Worm (Caenorhabditis elegans) whole organism, L3 larva: ENCODE measurements around the gene C34F11.8.

Source experiments
- R02D3.7 ChIP-seq: fragments of 150-350 bp; optimal IDR thresholded peaks from 2 replicates; lab custom pipeline; 2014; ENCODE audit warnings: missing biosample characterization, missing genetic modification characterization
- ZK546.5 ChIP-seq: sonication (generic microtip); optimal IDR thresholded peaks from 2 replicates; lab custom pipeline; 2017; ENCODE audit warnings: missing biosample characterization, missing genetic modification characterization
- ama-1 ChIP-seq: fragments of 150-350 bp; optimal IDR thresholded peaks from 2 replicates; lab custom pipeline; 2018
- ceh-28 ChIP-seq: fragments of 150-350 bp; optimal IDR thresholded peaks from 2 replicates; lab custom pipeline; 2014; ENCODE audit warnings: missing biosample characterization, missing genetic modification reagents, missing genetic modification characterization
- ceh-9 ChIP-seq: sonication (generic microtip); optimal IDR thresholded peaks from 2 replicates; lab custom pipeline; 2018; ENCODE audit warnings: missing biosample characterization, missing genetic modification characterization
- daf-12 ChIP-seq: fragments of 150-350 bp; optimal IDR thresholded peaks from 2 replicates; lab custom pipeline; 2014; ENCODE audit warnings: missing biosample characterization, missing genetic modification reagents, missing genetic modification characterization
- egl-27 ChIP-seq: sonication (generic microtip); optimal IDR thresholded peaks from 4 replicates; lab custom pipeline; 2017; ENCODE audit warnings: missing biosample characterization, missing genetic modification reagents, missing genetic modification characterization
- egl-5 ChIP-seq: fragments of 150-350 bp; optimal IDR thresholded peaks from 2 replicates; lab custom pipeline; 2017; ENCODE audit warnings: missing biosample characterization, missing genetic modification reagents, missing genetic modification characterization, inconsistent platforms
- elt-1 ChIP-seq: fragments of 150-350 bp; optimal IDR thresholded peaks from 2 replicates; lab custom pipeline; 2014; ENCODE audit warnings: missing biosample characterization, missing genetic modification characterization
- elt-2 ChIP-seq: sonication (generic microtip); optimal IDR thresholded peaks from 2 replicates; lab custom pipeline; 2016; ENCODE audit warnings: missing genetic modification reagents, mild to moderate bottlenecking, missing genetic modification characterization, missing compliant biosample characterization
- eor-1 ChIP-seq, 2 experiments: fragments of 150-350 bp; optimal IDR thresholded peaks; 2 replicates each; lab custom pipeline; 2014 to 2018; ENCODE audit warnings: missing biosample characterization in 2 of 2, missing genetic modification characterization in 2 of 2
- fkh-10 ChIP-seq: sonication (generic microtip); optimal IDR thresholded peaks from 2 replicates; lab custom pipeline; 2017; ENCODE audit warnings: missing biosample characterization, missing genetic modification reagents, missing genetic modification characterization
- fos-1 ChIP-seq: fragments of 150-350 bp; optimal IDR thresholded peaks from 2 replicates; lab custom pipeline; 2014; ENCODE audit warnings: missing biosample characterization, missing genetic modification characterization
- hmg-11 ChIP-seq: sonication (generic microtip); optimal IDR thresholded peaks from 2 replicates; lab custom pipeline; 2016; ENCODE audit warnings: missing genetic modification characterization, missing compliant biosample characterization
- jun-1 ChIP-seq: fragments of 150-350 bp; optimal IDR thresholded peaks from 2 replicates; lab custom pipeline; 2014; ENCODE audit warnings: missing biosample characterization, missing genetic modification reagents, missing genetic modification characterization
- lin-15B ChIP-seq: fragments of 150-350 bp; optimal IDR thresholded peaks from 2 replicates; lab custom pipeline; 2014; ENCODE audit warnings: missing biosample characterization, missing genetic modification characterization
- lin-39 ChIP-seq: fragments of 150-350 bp; optimal IDR thresholded peaks from 2 replicates; lab custom pipeline; 2018; ENCODE audit warnings: missing biosample characterization, missing genetic modification reagents, missing genetic modification characterization
- mml-1 ChIP-seq: fragments of 150-350 bp; sonication (generic microtip); optimal IDR thresholded peaks from 3 replicates; lab custom pipeline; 2014; ENCODE audit warnings: missing biosample characterization, missing genetic modification characterization
- nfya-1 ChIP-seq: sonication (generic microtip); optimal IDR thresholded peaks from 2 replicates; lab custom pipeline; 2017; ENCODE audit warnings: missing genetic modification characterization, mild to moderate bottlenecking, missing compliant biosample characterization, antibody characterized with exemption, moderate library complexity; ENCODE audit not compliant: insufficient read depth
- nhr-12 ChIP-seq: fragments of 150-350 bp; optimal IDR thresholded peaks from 2 replicates; lab custom pipeline; 2014; ENCODE audit warnings: missing biosample characterization, missing genetic modification characterization
- nhr-23 ChIP-seq: fragments of 150-350 bp; optimal IDR thresholded peaks from 2 replicates; lab custom pipeline; 2014; ENCODE audit warnings: missing biosample characterization, missing genetic modification reagents, missing genetic modification characterization
- nhr-28 ChIP-seq: fragments of 150-350 bp; optimal IDR thresholded peaks from 2 replicates; lab custom pipeline; 2014; ENCODE audit warnings: missing biosample characterization, missing genetic modification characterization
- nhr-43 ChIP-seq: sonication (generic microtip); optimal IDR thresholded peaks from 2 replicates; lab custom pipeline; 2016; ENCODE audit warnings: mild to moderate bottlenecking, missing genetic modification characterization, missing compliant biosample characterization; ENCODE audit not compliant: poor library complexity, severe bottlenecking
- nhr-67 ChIP-seq: fragments of 150-350 bp; optimal IDR thresholded peaks from 2 replicates; lab custom pipeline; 2014; ENCODE audit warnings: missing biosample characterization, missing genetic modification characterization
- nhr-77 ChIP-seq: fragments of 150-350 bp; optimal IDR thresholded peaks from 2 replicates; lab custom pipeline; 2014; ENCODE audit warnings: missing biosample characterization, missing genetic modification characterization
- pha-4 ChIP-seq: fragments of 150-350 bp; optimal IDR thresholded peaks from 2 replicates; lab custom pipeline; 2014; ENCODE audit warnings: missing biosample characterization, missing genetic modification reagents, missing genetic modification characterization
- pqm-1 ChIP-seq: fragments of 150-350 bp; optimal IDR thresholded peaks from 2 replicates; lab custom pipeline; 2017; ENCODE audit warnings: missing biosample characterization, missing genetic modification characterization, inconsistent platforms
- sea-2 ChIP-seq: fragments of 150-350 bp; sonication (generic microtip); optimal IDR thresholded peaks from 4 replicates; lab custom pipeline; 2014; ENCODE audit warnings: missing biosample characterization, missing genetic modification reagents, missing genetic modification characterization
- skn-1 ChIP-seq: fragments of 150-350 bp; optimal IDR thresholded peaks from 2 replicates; lab custom pipeline; 2014; ENCODE audit warnings: missing biosample characterization, missing genetic modification characterization
- unc-39 ChIP-seq: sonication (generic microtip); optimal IDR thresholded peaks from 4 replicates; lab custom pipeline; 2017; ENCODE audit warnings: missing biosample characterization, missing genetic modification characterization
- unc-62 ChIP-seq: fragments of 150-350 bp; sonication (generic microtip); optimal IDR thresholded peaks from 4 replicates; lab custom pipeline; 2014; ENCODE audit warnings: missing biosample characterization, missing genetic modification reagents, missing genetic modification characterization

C34F11.8 gene

DNA sequence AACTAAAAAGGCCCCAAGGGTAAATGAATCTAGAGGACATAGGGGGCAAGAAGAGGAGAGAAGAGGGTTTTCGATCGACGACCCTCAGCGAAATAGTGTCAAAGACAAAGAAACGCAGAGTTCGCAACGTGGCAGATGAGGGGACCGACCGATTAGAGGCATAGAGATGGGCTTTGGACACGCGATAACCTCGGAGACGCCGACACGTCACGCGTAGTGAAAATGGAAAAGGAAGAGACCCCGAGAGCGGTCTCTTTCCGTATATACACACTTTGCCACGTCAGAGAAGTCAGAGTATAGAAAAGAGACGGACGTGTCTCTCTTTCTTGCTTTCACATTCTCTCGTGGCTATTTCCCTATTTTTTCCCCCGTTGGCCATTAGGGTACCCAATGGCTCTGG is 29.3 kb downstream of the C34F11.8 start (continued):
- TF ChIP-seq unc-62 (GFP tag; lab: Kevin White, UChicago) (peak; percentile 60), fkh-10 (GFP tag; lab: Kevin White, UChicago) (peak; percentile 40), pha-4 (tag; lab: Kevin White, UChicago) (peak; percentile 28), nhr-67 (tag; lab: Kevin White, UChicago) (no peak)

DNA sequence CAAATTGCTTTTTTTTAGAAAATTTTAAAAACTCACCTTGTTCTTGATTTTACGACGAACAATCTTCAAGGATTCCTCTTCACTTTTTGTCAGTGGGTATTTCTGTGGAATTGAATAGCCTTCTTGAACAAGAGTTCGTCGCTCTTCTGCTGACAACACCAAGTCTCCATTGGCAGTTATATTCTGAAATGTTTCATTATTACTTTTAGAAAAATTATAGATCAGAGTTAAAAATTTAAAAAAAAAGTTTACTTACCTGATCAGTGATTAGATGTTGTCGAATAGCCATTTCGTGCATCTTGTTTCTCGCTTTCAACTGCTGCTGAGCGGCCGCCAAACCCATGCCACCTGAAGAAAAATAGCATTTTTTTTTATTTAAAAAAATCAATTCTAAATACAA is 30.5 kb downstream of the C34F11.8 start:
- no peak for TF ChIP-seq sea-2 (GFP tag; lab: Kevin White, UChicago)
- peak; percentile 48 for TF ChIP-seq ama-1 (lab: Kevin White, UChicago)
- no peak for TF ChIP-seq nhr-12

ce11 chrII:5178609-5179008 is 32.2 kb downstream of the C34F11.8 start:
- TF ChIP-seq nfya-1 (no peak), ama-1 (lab: Kevin White, UChicago) (peak; percentile 23), pqm-1 (tag; lab: Kevin White, UChicago) (no peak), elt-2 (tag; lab: Kevin White, UChicago) (peak; percentile 28), egl-5 (tag; lab: Kevin White, UChicago) (no peak), nhr-43 (tag; lab: Kevin White, UChicago) (peak; percentile 36), ZK546.5 (tag; lab: Kevin White, UChicago) (no peak), skn-1 (tag; lab: Kevin White, UChicago) (no peak)

DNA sequence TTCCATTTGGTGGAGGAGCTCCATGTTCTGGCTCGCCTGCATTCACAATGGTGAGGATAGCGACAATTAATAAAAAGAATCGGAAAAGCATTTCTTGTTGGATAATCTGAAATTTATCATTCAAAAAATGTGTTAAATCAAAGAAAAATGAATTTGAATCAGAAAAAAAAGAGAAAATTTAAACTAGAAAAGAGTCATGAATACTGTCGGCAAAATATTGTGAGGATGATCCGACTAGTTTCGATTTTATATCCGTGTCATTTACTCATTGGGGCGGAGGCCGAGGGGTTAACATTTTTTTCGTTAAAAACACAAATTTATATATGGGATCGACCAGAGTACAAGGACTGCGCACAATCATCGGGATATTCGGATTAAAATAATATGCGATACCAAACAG is 32.9 kb downstream of the C34F11.8 start, which contains the start of gene C27D6.12:
TSS of gene C27D6.12 (minus strand) at position 101 of the 400 bp plus-strand sequence.
- TF ChIP-seq nhr-23 (tag; lab: Kevin White, UChicago) (no peak), daf-12 (no peak), nhr-67 (tag; lab: Kevin White, UChicago) (no peak), nhr-77 (tag; lab: Kevin White, UChicago) (no peak), mml-1 (tag; lab: Kevin White, UChicago) (no peak), unc-39 (tag; lab: Kevin White, UChicago) (no peak), nfya-1 (no peak), pha-4 (tag; lab: Kevin White, UChicago) (no peak), ceh-28 (tag; lab: Kevin White, UChicago) (no peak), jun-1 (tag; lab: Kevin White, UChicago) (no peak), lin-15B (tag; lab: Kevin White, UChicago) (no peak), egl-5 (tag; lab: Kevin White, UChicago) (no peak), egl-27 (tag; lab: Kevin White, UChicago) (no peak), R02D3.7 (tag; lab: Kevin White, UChicago) (no peak), nhr-28 (tag; lab: Kevin White, UChicago) (no peak)

ce11 chrII:5176934-5177333 is 33.8 kb downstream of the C34F11.8 start:
- TF ChIP-seq eor-1 (tag; optimal IDR thresholded peaks at IDR 0.05; lab: Kevin White, UChicago) (no peak), mml-1 (tag; lab: Kevin White, UChicago) (no peak), egl-5 (tag; lab: Kevin White, UChicago) (no peak), daf-12 (no peak), pha-4 (tag; lab: Kevin White, UChicago) (no peak), elt-1 (tag; lab: Kevin White, UChicago) (no peak), ZK546.5 (tag; lab: Kevin White, UChicago) (no peak), nhr-77 (tag; lab: Kevin White, UChicago) (no peak), egl-27 (tag; lab: Kevin White, UChicago) (no peak), unc-62 (GFP tag; lab: Kevin White, UChicago) (no peak), elt-2 (tag; lab: Kevin White, UChicago) (no peak), hmg-11 (tag; lab: Kevin White, UChicago) (no peak), pqm-1 (tag; lab: Kevin White, UChicago) (no peak), R02D3.7 (tag; lab: Kevin White, UChicago) (no peak), unc-39 (tag; lab: Kevin White, UChicago) (no peak), ceh-9 (tag; lab: Kevin White, UChicago) (no peak), lin-15B (tag; lab: Kevin White, UChicago) (no peak), lin-39 (tag; lab: Kevin White, UChicago) (no peak), fos-1 (tag; lab: Kevin White, UChicago) (no peak)
